Fruit fly (Drosophila melanogaster): ENCODE measurements around the gene Rox8.
A peak's percentile ranks its signal among the peaks of the same experiment; 100 is the strongest.

Rox8 gene

dm6 chr3R:24031825-24032523, 16.1 kb downstream of the Rox8 start, which contains the start of the genes KrT95D and Mettl3 (continued):
- TF ChIP-seq CG2116 (GFP tag; optimal IDR thresholded peaks at IDR 0.05) (peak; percentile 62), CG31441 (GFP tag; IDR thresholded peaks at IDR 0.05) (no peak), HLH4C (GFP tag; IDR thresholded peaks at IDR 0.05; ENCODE audit: partially characterized antibody) (no peak; the same call in 2 of the 3 replicates), kni (GFP tag; optimal IDR thresholded peaks at IDR 0.05) (peak; percentile 11), NfI (GFP tag; optimal IDR thresholded peaks at IDR 0.05) (no peak), cad (GFP tag; optimal IDR thresholded peaks at IDR 0.05) (no peak), CG4424 (GFP tag; optimal IDR thresholded peaks at IDR 0.05) (peak; percentile 25), YL-1 (GFP tag; optimal IDR thresholded peaks at IDR 0.05) (peak; percentile 28), Rx (GFP tag; IDR thresholded peaks at IDR 0.05) (no peak), zen2 (GFP tag; IDR thresholded peaks at IDR 0.05; ENCODE audit: partially characterized antibody) (no peak), Hand (GFP tag; optimal IDR thresholded peaks at IDR 0.05) (no peak), CG17328 (GFP tag; IDR thresholded peaks at IDR 0.05) (no peak), NC2α (GFP tag; optimal IDR thresholded peaks at IDR 0.05) (no peak), ranshi (GFP tag; IDR thresholded peaks at IDR 0.05) (no peak), pfk (GFP tag; optimal IDR thresholded peaks at IDR 0.05) (no peak), gsb-n (tag; optimal IDR thresholded peaks at IDR 0.05) (no peak), lmd (GFP tag; IDR thresholded peaks at IDR 0.05) (no peak), CG8944 (GFP tag; optimal IDR thresholded peaks at IDR 0.05) (no peak), dmrt99B (tag; optimal IDR thresholded peaks at IDR 0.05) (no peak), CG16813 (GFP tag; IDR thresholded peaks at IDR 0.05; ENCODE audit: partially characterized antibody) (peak; percentile 24; the same call in 2 of the 3 replicates), abd-A (tag; optimal IDR thresholded peaks at IDR 0.05) (no peak), CG12236 (GFP tag; optimal IDR thresholded peaks at IDR 0.05) (no peak), ERR (GFP tag; optimal IDR thresholded peaks at IDR 0.05) (no peak), Mes4 (GFP tag; optimal IDR thresholded peaks at IDR 0.05) (no peak), Chrac-16 (GFP tag; optimal IDR thresholded peaks at IDR 0.05) (no peak), Antp (GFP tag; optimal IDR thresholded peaks at IDR 0.05) (no peak), run (tag; optimal IDR thresholded peaks at IDR 0.05) (no peak), CG10979 (tag; optimal IDR thresholded peaks at IDR 0.05) (no peak), cwo (GFP tag; optimal IDR thresholded peaks at IDR 0.05) (no peak), pan (optimal IDR thresholded peaks at IDR 0.05) (no peak), pan (GFP tag; optimal IDR thresholded peaks at IDR 0.05 in 1 of 2, IDR thresholded peaks at IDR 0.05 in 1 of 2) (no peak), Fer3 (tag; optimal IDR thresholded peaks at IDR 0.05) (no peak), Asciz (GFP tag; optimal IDR thresholded peaks at IDR 0.05) (no peak), hth (optimal IDR thresholded peaks at IDR 0.05) (no peak), mam (GFP tag; optimal IDR thresholded peaks at IDR 0.05) (no peak), CG7839 (tag; optimal IDR thresholded peaks at IDR 0.05) (peak; percentile 10), peb (GFP tag; IDR thresholded peaks at IDR 0.05) (no peak), stwl (tag; optimal IDR thresholded peaks at IDR 0.05) (peak; percentile 93), ap (GFP tag; IDR thresholded peaks at IDR 0.05) (no peak), CG11398 (GFP tag; optimal IDR thresholded peaks at IDR 0.05) (no peak), tna (GFP tag; IDR thresholded peaks at IDR 0.05; ENCODE audit: partially characterized antibody) (no peak), crp (GFP tag; optimal IDR thresholded peaks at IDR 0.05) (no peak), fru (optimal IDR thresholded peaks at IDR 0.05) (no peak), CG30020 (tag; optimal IDR thresholded peaks at IDR 0.05) (peak; percentile 37), en (GFP tag; optimal IDR thresholded peaks at IDR 0.05) (no peak), CG10147 (GFP tag; optimal IDR thresholded peaks at IDR 0.05) (no peak), seq (GFP tag; IDR thresholded peaks at IDR 0.05) (no peak), Deaf1 (tag; optimal IDR thresholded peaks at IDR 0.05) (no peak), CG4730 (GFP tag; IDR thresholded peaks at IDR 0.05) (no peak), CG2202 (tag; optimal IDR thresholded peaks at IDR 0.05) (no peak), CG2199 (GFP tag; IDR thresholded peaks at IDR 0.05) (0 out of 3 replicates have a peak, but pooled peaks have one; percentile 21)

All from whole organism, embryonic.